Fruit fly (Drosophila melanogaster) whole organism, embryonic: ENCODE measurements around the gene CG4074.

Experiments
- Adf1 ChIP-seq: fragments of 200-800 bp; sonication (Bioruptor generic); IDR thresholded peaks from 2 replicates; pipeline ENCODE4 v1.3.6; 2022; ENCODE audit warnings: missing biosample characterization, missing genetic modification characterization
- CG10979 ChIP-seq: fragments of 200-800 bp; sonication (Bioruptor generic); optimal IDR thresholded peaks from 2 replicates; lab custom pipeline; 2018; ENCODE audit warnings: missing biosample characterization, mild to moderate bottlenecking, missing genetic modification characterization, moderate library complexity
- CG12769 ChIP-seq: fragments of 200-800 bp; sonication (Bioruptor generic); optimal IDR thresholded peaks from 2 replicates; lab custom pipeline; 2019; ENCODE audit warnings: missing biosample characterization, mild to moderate bottlenecking, missing genetic modification characterization, moderate library complexity
- CG13287 ChIP-seq: fragments of 200-800 bp; sonication (Bioruptor generic); IDR thresholded peaks from 2 replicates; pipeline ENCODE4 v1.3.6; 2022; ENCODE audit warnings: missing biosample characterization, missing genetic modification characterization; ENCODE audit not compliant: partially characterized antibody
- CG14014 ChIP-seq: fragments of 200-800 bp; sonication (Bioruptor generic); IDR thresholded peaks from 2 replicates; pipeline ENCODE4 v1.3.6; 2022; ENCODE audit warnings: missing biosample characterization, missing genetic modification characterization
- CG1529 ChIP-seq: fragments of 200-800 bp; sonication (Bioruptor generic); optimal IDR thresholded peaks from 3 replicates; lab custom pipeline; 2018; ENCODE audit warnings: missing biosample characterization, missing genetic modification characterization
- CG16863 ChIP-seq: fragments of 200-800 bp; sonication (Bioruptor generic); optimal IDR thresholded peaks from 3 replicates; lab custom pipeline; 2016; ENCODE audit warnings: missing biosample characterization, missing genetic modification characterization
- CG2202 ChIP-seq: fragments of 200-800 bp; sonication (Bioruptor generic); optimal IDR thresholded peaks from 2 replicates; lab custom pipeline; 2018; ENCODE audit warnings: missing biosample characterization, mild to moderate bottlenecking, missing genetic modification characterization
- CG32532 ChIP-seq: fragments of 200-800 bp; sonication (Bioruptor generic); IDR thresholded peaks from 2 replicates; pipeline ENCODE4 v1.3.6; 2022; ENCODE audit warnings: missing biosample characterization, missing genetic modification characterization
- CG4360 ChIP-seq: fragments of 200-800 bp; sonication (Bioruptor generic); IDR thresholded peaks from 2 replicates; pipeline ENCODE4 v1.3.6; 2022; ENCODE audit warnings: missing biosample characterization, missing genetic modification characterization
- CG5953 ChIP-seq: fragments of 200-800 bp; sonication (Bioruptor generic); IDR thresholded peaks from 2 replicates; pipeline ENCODE4 v1.3.6; 2022; ENCODE audit warnings: missing biosample characterization, missing genetic modification characterization
- CG6175 ChIP-seq: fragments of 200-800 bp; sonication (Bioruptor generic); IDR thresholded peaks from 3 replicates; pipeline ENCODE4 v1.3.6; 2022; ENCODE audit warnings: missing biosample characterization, missing genetic modification characterization
- CG6854 ChIP-seq: fragments of 200-800 bp; sonication (Bioruptor generic); optimal IDR thresholded peaks from 3 replicates; lab custom pipeline; 2017; ENCODE audit warnings: missing biosample characterization, mild to moderate bottlenecking, missing genetic modification characterization
- CG7786 ChIP-seq: fragments of 200-800 bp; sonication (Bioruptor generic); optimal IDR thresholded peaks from 2 replicates; lab custom pipeline; 2016; ENCODE audit warnings: missing biosample characterization, missing genetic modification characterization
- CG8281 ChIP-seq: fragments of 200-800 bp; sonication (Bioruptor generic); optimal IDR thresholded peaks from 2 replicates; lab custom pipeline; 2018; ENCODE audit warnings: missing biosample characterization, mild to moderate bottlenecking, missing genetic modification characterization, moderate library complexity
- CG8290 ChIP-seq, 3 experiments: fragments of 200-800 bp; sonication (Bioruptor generic); optimal IDR thresholded peaks; 2 replicates each; lab custom pipeline; 2016 to 2019; ENCODE audit warnings: missing biosample characterization in 3 of 3, missing genetic modification characterization in 3 of 3, mild to moderate bottlenecking in 2 of 3, moderate library complexity in 1 of 3
- CG9215 ChIP-seq: fragments of 200-800 bp; sonication (Bioruptor generic); IDR thresholded peaks from 2 replicates; pipeline ENCODE4 v1.3.6; 2022; ENCODE audit warnings: missing biosample characterization, missing genetic modification characterization
- CoRest ChIP-seq: fragments of 200-800 bp; sonication (Bioruptor generic); optimal IDR thresholded peaks from 3 replicates; lab custom pipeline; 2018; ENCODE audit warnings: missing biosample characterization, mild to moderate bottlenecking, missing genetic modification characterization, moderate library complexity
- Ets65A ChIP-seq: fragments of 200-800 bp; sonication (Bioruptor generic); peaks from one replicate; lab custom pipeline; 2016; ENCODE audit warnings: missing biosample characterization, missing genetic modification characterization
- H2.0 ChIP-seq: fragments of 200-800 bp; sonication (Bioruptor generic); IDR thresholded peaks from 2 replicates; pipeline ENCODE4 v1.3.6; 2022; ENCODE audit warnings: missing biosample characterization, missing genetic modification characterization
- Hr51 ChIP-seq, 2 experiments: fragments of 200-800 bp; sonication (Bioruptor generic); optimal IDR thresholded peaks; 2 replicates in 1 of 2; 3 replicates in 1 of 2; lab custom pipeline; 2016 to 2018; ENCODE audit warnings: missing biosample characterization in 2 of 2, missing genetic modification characterization in 2 of 2, mild to moderate bottlenecking in 1 of 2, moderate library complexity in 1 of 2
- Med ChIP-seq: fragments of 200-800 bp; sonication (Bioruptor generic); peaks from one replicate; lab custom pipeline; 2016; ENCODE audit warnings: missing biosample characterization, missing genetic modification characterization, mild to moderate bottlenecking, inconsistent platforms, moderate library complexity
- Rfx ChIP-seq: fragments of 200-800 bp; sonication (Bioruptor generic); IDR thresholded peaks from 2 replicates; pipeline ENCODE4 v1.3.6; 2022; ENCODE audit warnings: missing biosample characterization, missing genetic modification characterization
- Sin3A ChIP-seq: fragments of >200 bp; optimal IDR thresholded peaks from 2 replicates; lab custom pipeline; 2018
- Sry-δ ChIP-seq: fragments of 200-800 bp; sonication (Bioruptor generic); optimal IDR thresholded peaks from 2 replicates; lab custom pipeline; 2016; ENCODE audit warnings: missing biosample characterization, missing genetic modification characterization
- Trl ChIP-seq, 3 experiments: fragments of >200 bp in 2 of 3; fragments of 200-800 bp in 1 of 3; sonication (Bioruptor generic) in 1 of 3; optimal IDR thresholded peaks; 2 replicates in 1 of 3; 3 replicates in 2 of 3; lab custom pipeline; 2016 to 2017; ENCODE audit warnings: missing biosample characterization in 1 of 3, missing genetic modification characterization in 1 of 3
- cg ChIP-seq: fragments of 200-800 bp; sonication (Bioruptor generic); optimal IDR thresholded peaks from 3 replicates; lab custom pipeline; 2019; ENCODE audit warnings: missing biosample characterization, mild to moderate bottlenecking, missing genetic modification characterization, moderate library complexity
- chinmo ChIP-seq: fragments of 200-800 bp; sonication (Bioruptor generic); IDR thresholded peaks from 4 replicates; pipeline ENCODE4 v1.3.6; 2022; ENCODE audit warnings: missing biosample characterization, missing genetic modification characterization; ENCODE audit not compliant: partially characterized antibody
- chm ChIP-seq: fragments of 200-800 bp; sonication (Bioruptor generic); IDR thresholded peaks from 2 replicates; pipeline ENCODE4 v1.3.6; 2022; ENCODE audit warnings: missing biosample characterization, missing genetic modification characterization
- crol ChIP-seq: fragments of 200-800 bp; sonication (Bioruptor generic); IDR thresholded peaks from 2 replicates; pipeline ENCODE4 v1.3.6; 2022; ENCODE audit warnings: missing biosample characterization, missing genetic modification characterization
- dm ChIP-seq: fragments of 200-800 bp; sonication (Bioruptor generic); optimal IDR thresholded peaks from 3 replicates; lab custom pipeline; 2016; ENCODE audit warnings: missing biosample characterization, missing genetic modification characterization
- ftz-f1 ChIP-seq: fragments of 200-800 bp; sonication (Bioruptor generic); optimal IDR thresholded peaks from 2 replicates; lab custom pipeline; 2016; ENCODE audit warnings: missing biosample characterization, missing genetic modification characterization
- hbn ChIP-seq: fragments of 200-800 bp; sonication (Bioruptor generic); IDR thresholded peaks from 2 replicates; pipeline ENCODE4 v1.3.6; 2022; ENCODE audit warnings: missing biosample characterization, missing genetic modification characterization; ENCODE audit not compliant: partially characterized antibody
- ind ChIP-seq: fragments of 200-800 bp; sonication (Bioruptor generic); optimal IDR thresholded peaks from 3 replicates; lab custom pipeline; 2016; ENCODE audit warnings: missing biosample characterization, missing genetic modification characterization
- inv ChIP-seq: fragments of 200-800 bp; sonication (Bioruptor generic); IDR thresholded peaks from 2 replicates; pipeline ENCODE4 v1.3.6; 2022; ENCODE audit warnings: missing biosample characterization, missing genetic modification characterization; ENCODE audit not compliant: partially characterized antibody
- lab ChIP-seq: fragments of 200-800 bp; sonication (Bioruptor generic); optimal IDR thresholded peaks from 3 replicates; lab custom pipeline; 2017; ENCODE audit warnings: missing biosample characterization, missing genetic modification characterization, mild to moderate bottlenecking, moderate library complexity, missing genetic modification reagents
- oc ChIP-seq: fragments of 200-800 bp; sonication (Bioruptor generic); optimal IDR thresholded peaks from 2 replicates; lab custom pipeline; 2018; ENCODE audit warnings: missing biosample characterization, mild to moderate bottlenecking, missing genetic modification characterization, moderate library complexity
- otp ChIP-seq: fragments of 200-800 bp; sonication (Bioruptor generic); IDR thresholded peaks from 3 replicates; pipeline ENCODE4, ENCODE4 v1.3.6; 2022; ENCODE audit warnings: missing biosample characterization, missing genetic modification characterization
- p53 ChIP-seq: fragments of 200-800 bp; sonication (Bioruptor generic); optimal IDR thresholded peaks from 2 replicates; lab custom pipeline; 2016; ENCODE audit warnings: missing biosample characterization, missing genetic modification characterization
- rib ChIP-seq: fragments of 200-800 bp; sonication (Bioruptor generic); IDR thresholded peaks from 2 replicates; pipeline ENCODE4 v1.3.6; 2022; ENCODE audit warnings: missing biosample characterization, missing genetic modification characterization
- sd ChIP-seq: fragments of 200-800 bp; sonication (Bioruptor generic); optimal IDR thresholded peaks from 3 replicates; lab custom pipeline; 2018; ENCODE audit warnings: missing biosample characterization, mild to moderate bottlenecking, missing genetic modification characterization, moderate library complexity
- seq ChIP-seq: fragments of 200-800 bp; sonication (Bioruptor generic); IDR thresholded peaks from 2 replicates; pipeline ENCODE4 v1.3.6; 2022; ENCODE audit warnings: missing biosample characterization, missing genetic modification characterization
- tna ChIP-seq: fragments of 200-800 bp; sonication (Bioruptor generic); IDR thresholded peaks from 2 replicates; pipeline ENCODE4 v1.3.6; 2022; ENCODE audit warnings: missing biosample characterization, missing genetic modification characterization; ENCODE audit not compliant: partially characterized antibody
- tx ChIP-seq: fragments of 200-800 bp; sonication (Bioruptor generic); optimal IDR thresholded peaks from 2 replicates; lab custom pipeline; 2016; ENCODE audit warnings: missing biosample characterization, missing genetic modification characterization
- wor ChIP-seq: fragments of 200-800 bp; sonication (Bioruptor generic); IDR thresholded peaks from 2 replicates; pipeline ENCODE4 v1.3.6; 2022; ENCODE audit warnings: missing biosample characterization, missing genetic modification characterization

CG4074 gene

DNA sequence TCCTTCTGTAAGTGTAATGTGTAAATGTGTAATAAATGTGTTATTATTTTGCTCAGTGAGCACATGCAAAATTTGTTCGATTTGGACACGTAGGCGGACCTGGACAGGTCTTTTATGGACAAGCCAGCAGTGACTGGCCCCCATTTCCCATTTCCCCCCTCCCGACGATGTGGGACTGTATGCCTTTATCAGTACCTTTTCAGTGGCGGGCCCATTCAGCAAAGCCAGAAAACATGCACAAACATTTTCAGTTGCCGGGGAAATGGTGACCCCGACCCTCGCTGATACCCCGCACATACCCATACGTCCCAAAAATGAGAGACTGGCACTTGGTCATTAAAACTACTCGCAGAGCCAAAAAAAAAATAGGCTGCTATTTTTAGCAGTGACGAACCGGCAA is 33.0 kb downstream of the CG4074 start:
- 0 out of 2 replicates have a peak, but pooled peaks have one; percentile 9 for TF ChIP-seq CG32532 (GFP tag; lab: Robert Waterston, UW)
- TF ChIP-seq Sry-δ (GFP tag; lab: Kevin White, UChicago): no peak
- TF ChIP-seq crol: peak; percentile 63
- TF ChIP-seq H2.0 (GFP tag; lab: Robert Waterston, UW): 0 out of 2 replicates have a peak, but pooled peaks have one; percentile 12
- TF ChIP-seq otp: 0 out of 3 replicates have a peak, but pooled peaks have one; percentile 39
- no peak for TF ChIP-seq p53 (GFP tag; lab: Kevin White, UChicago)
- no peak for TF ChIP-seq CG1529 (GFP tag; lab: Kevin White, UChicago)
- TF ChIP-seq Rfx: 0 out of 2 replicates have a peak, but pooled peaks have one; percentile 7
- TF ChIP-seq, all 482 proteins: peak for 5

DNA sequence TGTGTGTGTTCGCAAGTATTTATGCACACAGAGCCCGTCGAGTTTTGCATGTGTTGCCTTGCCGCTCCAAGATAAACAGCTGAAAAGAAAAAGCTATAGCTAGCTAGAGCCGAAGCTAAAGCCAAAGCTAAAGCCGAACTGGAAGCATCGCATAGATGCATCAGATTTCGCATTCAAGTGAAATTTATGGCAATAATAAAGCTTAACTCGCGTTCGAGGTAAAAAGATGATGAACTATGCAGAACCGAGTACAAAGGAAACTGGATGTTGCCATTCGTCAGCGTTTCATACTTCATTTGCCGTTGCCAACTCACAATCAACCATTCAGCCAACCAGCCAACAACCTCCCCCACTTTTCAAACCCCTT is 35.1 kb downstream of the CG4074 start:
- TF ChIP-seq seq (GFP tag; lab: Robert Waterston, UW): no peak
- no peak for TF ChIP-seq CG2202
- TF ChIP-seq tx (GFP tag; lab: Kevin White, UChicago): no peak
- no peak for TF ChIP-seq CG7786 (GFP tag; lab: Kevin White, UChicago)
- no peak for TF ChIP-seq Hr51 (GFP tag; optimal IDR thresholded peaks at IDR 0.05; lab: Kevin White, UChicago)
- TF ChIP-seq CG8281: no peak
- no peak for TF ChIP-seq inv (GFP tag; lab: Robert Waterston, UW)
- TF ChIP-seq hbn (GFP tag; lab: Robert Waterston, UW): no peak
- TF ChIP-seq dm (GFP tag; lab: Kevin White, UChicago): no peak
- TF ChIP-seq, all 482 proteins: peak for 0

DNA sequence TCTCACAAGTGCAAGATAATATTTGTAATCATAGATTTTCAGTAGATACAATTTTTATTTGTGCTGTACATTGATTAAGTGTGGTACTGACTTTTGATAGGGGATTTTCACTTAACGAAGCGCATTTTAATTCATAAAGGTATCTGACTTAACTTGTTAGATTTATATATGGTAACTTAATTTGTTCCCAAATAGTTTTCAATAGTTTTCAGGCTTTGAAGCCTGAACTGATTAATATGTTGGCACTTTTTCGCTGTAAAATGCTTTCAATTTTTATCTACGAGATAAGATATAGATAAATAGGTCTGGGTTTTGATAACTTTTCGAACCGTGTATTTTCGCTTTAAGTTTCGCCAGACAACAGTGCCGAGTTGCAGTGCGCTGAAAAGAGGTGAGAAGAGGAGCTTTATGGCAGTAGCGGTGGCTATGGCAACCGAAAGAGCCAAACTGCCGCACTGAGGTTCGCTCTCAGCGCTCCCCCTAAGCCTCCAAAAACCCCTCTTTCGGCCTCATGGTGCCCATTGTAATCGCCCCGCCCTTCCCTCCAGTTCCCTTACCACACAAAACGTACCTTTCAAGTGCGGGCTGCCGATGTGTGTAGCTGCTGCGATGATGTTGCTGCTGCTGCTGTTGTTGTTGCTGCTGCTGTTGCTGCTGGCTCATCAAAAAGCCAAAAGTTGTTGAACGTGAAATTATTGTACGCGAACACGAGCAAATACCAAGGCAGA is 35.6 kb downstream of the CG4074 start:
- no peak for TF ChIP-seq tna (GFP tag; lab: Robert Waterston, UW)
- TF ChIP-seq CG6175 (GFP tag; lab: Robert Waterston, UW): peak; percentile 29; the same call in 1 of the 3 replicates
- no peak for TF ChIP-seq CG6854
- peak; percentile 13 to 16 for TF ChIP-seq Trl (optimal IDR thresholded peaks at IDR 0.05; lab: Kevin White, UChicago)
- TF ChIP-seq Trl (GFP tag; optimal IDR thresholded peaks at IDR 0.05; lab: Kevin White, UChicago): no peak
- no peak for TF ChIP-seq CG13287 (GFP tag; lab: Robert Waterston, UW)
- TF ChIP-seq CG8290 (GFP tag; optimal IDR thresholded peaks at IDR 0.05; lab: Kevin White, UChicago): no peak
- TF ChIP-seq CG8290 (tag; optimal IDR thresholded peaks at IDR 0.05; lab: Kevin White, UChicago): peak in 1 of 2 experiments; percentile 17
- TF ChIP-seq ftz-f1 (GFP tag; lab: Kevin White, UChicago): no peak
- peak; percentile 2 for TF ChIP-seq oc (tag; lab: Kevin White, UChicago)
- TF ChIP-seq chm (GFP tag; lab: Robert Waterston, UW): 0 out of 2 replicates have a peak, but pooled peaks have one; percentile 47
- TF ChIP-seq Med (GFP tag; lab: Kevin White, UChicago): peak; percentile 52
- no peak for TF ChIP-seq Sin3A (lab: Kevin White, UChicago)
- TF ChIP-seq CG12769 (tag; lab: Kevin White, UChicago): peak; percentile 64
- TF ChIP-seq rib: 0 out of 2 replicates have a peak, but pooled peaks have one; percentile 24
- TF ChIP-seq ind (GFP tag; lab: Kevin White, UChicago): no peak
- 0 out of 2 replicates have a peak, but pooled peaks have one; percentile 19 for TF ChIP-seq CG4360 (GFP tag; lab: Robert Waterston, UW)
- TF ChIP-seq lab (GFP tag; lab: Kevin White, UChicago): peak; percentile 32
- no peak for TF ChIP-seq CG10979 (tag; lab: Kevin White, UChicago)
- TF ChIP-seq cg (GFP tag; lab: Kevin White, UChicago): peak; percentile 35
- 0 out of 2 replicates have a peak, but pooled peaks have one; percentile 16 for TF ChIP-seq CG9215
- TF ChIP-seq Adf1 (GFP tag; lab: Robert Waterston, UW): peak; percentile 25; the same call in 1 of the 2 replicates
- peak; percentile 24; the same call in 1 of the 2 replicates for TF ChIP-seq CG14014 (GFP tag; lab: Robert Waterston, UW)
- peak; percentile 31 for TF ChIP-seq Ets65A (GFP tag; lab: Kevin White, UChicago)
- TF ChIP-seq crol: peak; percentile 93
- no peak for TF ChIP-seq CG5953 (GFP tag; lab: Robert Waterston, UW)
- TF ChIP-seq chinmo: peak; percentile 79; the same call in 1 of the 4 replicates
- no peak for TF ChIP-seq CoRest (tag; lab: Kevin White, UChicago)
- TF ChIP-seq CG16863 (GFP tag; lab: Kevin White, UChicago): no peak
- TF ChIP-seq sd (tag; lab: Kevin White, UChicago): peak; percentile 9
- TF ChIP-seq Rfx: peak; percentile 59; the same call in 1 of the 2 replicates
- TF ChIP-seq wor (GFP tag; lab: Robert Waterston, UW): no peak
